Fruit fly (Drosophila melanogaster) whole organism, embryonic: ENCODE measurements around the gene CG13884.

Experiments used
- CG10543 ChIP-seq: fragments of 200-800 bp; sonication (Bioruptor generic); optimal IDR thresholded peaks from 3 replicates; lab custom pipeline; 2017; ENCODE audit warnings: missing biosample characterization, mild to moderate bottlenecking, missing genetic modification characterization, moderate library complexity
- CG11247 ChIP-seq: fragments of 200-800 bp; sonication (Bioruptor generic); IDR thresholded peaks from 2 replicates; pipeline ENCODE4 v1.3.6; 2022; ENCODE audit warnings: missing biosample characterization, missing genetic modification characterization
- CG12942 ChIP-seq: fragments of 200-800 bp; sonication (Bioruptor generic); optimal IDR thresholded peaks from 3 replicates; lab custom pipeline; 2016; ENCODE audit warnings: missing biosample characterization, missing genetic modification characterization
- CG17612 ChIP-seq: fragments of 200-800 bp; sonication (Bioruptor generic); IDR thresholded peaks from 2 replicates; pipeline ENCODE4 v1.3.6; 2022; ENCODE audit warnings: missing biosample characterization, missing genetic modification characterization
- CG18011 ChIP-seq: fragments of 200-800 bp; sonication (Bioruptor generic); optimal IDR thresholded peaks from 2 replicates; lab custom pipeline; 2017; ENCODE audit warnings: missing biosample characterization, missing genetic modification characterization, mild to moderate bottlenecking, moderate library complexity, missing genotype
- CG18599 ChIP-seq: fragments of 200-800 bp; sonication (Bioruptor generic); optimal IDR thresholded peaks from 3 replicates; lab custom pipeline; 2017; ENCODE audit warnings: missing biosample characterization, missing genetic modification characterization, mild to moderate bottlenecking, moderate library complexity, missing genetic modification reagents
- CG2889 ChIP-seq: fragments of 200-800 bp; sonication (Bioruptor generic); IDR thresholded peaks from 3 replicates; pipeline ENCODE4 v1.3.6; 2022; ENCODE audit warnings: missing biosample characterization, missing genetic modification characterization
- CG30020 ChIP-seq: fragments of 200-800 bp; optimal IDR thresholded peaks from 2 replicates; lab custom pipeline; 2019; ENCODE audit warnings: missing biosample characterization, mild to moderate bottlenecking, missing genetic modification characterization, moderate library complexity
- CG31441 ChIP-seq: fragments of 200-800 bp; sonication (Bioruptor generic); IDR thresholded peaks from 2 replicates; pipeline ENCODE4 v1.3.6; 2022; ENCODE audit warnings: missing biosample characterization, missing genetic modification characterization
- CG3407 ChIP-seq: fragments of 200-800 bp; sonication (Bioruptor generic); optimal IDR thresholded peaks from 2 replicates; lab custom pipeline; 2018; ENCODE audit warnings: missing biosample characterization, mild to moderate bottlenecking, missing genetic modification characterization
- CG3847 ChIP-seq: fragments of 200-800 bp; sonication (Bioruptor generic); IDR thresholded peaks from 2 replicates; pipeline ENCODE4 v1.3.6; 2022; ENCODE audit warnings: missing biosample characterization, missing genetic modification characterization
- CG4707 ChIP-seq: fragments of 200-800 bp; sonication (Bioruptor generic); optimal IDR thresholded peaks from 2 replicates; lab custom pipeline; 2018; ENCODE audit warnings: missing biosample characterization, mild to moderate bottlenecking, missing genetic modification characterization, moderate library complexity
- CG5953 ChIP-seq: fragments of 200-800 bp; sonication (Bioruptor generic); IDR thresholded peaks from 2 replicates; pipeline ENCODE4 v1.3.6; 2022; ENCODE audit warnings: missing biosample characterization, missing genetic modification characterization
- CG7963 ChIP-seq: fragments of 200-800 bp; sonication (Bioruptor generic); IDR thresholded peaks from 3 replicates; pipeline ENCODE4 v1.3.6; 2022; ENCODE audit warnings: missing biosample characterization, missing genetic modification characterization; ENCODE audit not compliant: partially characterized antibody
- CG9609 ChIP-seq: fragments of 200-800 bp; sonication (Bioruptor generic); optimal IDR thresholded peaks from 3 replicates; lab custom pipeline; 2016; ENCODE audit warnings: missing biosample characterization, missing genetic modification characterization
- CG9817 ChIP-seq: fragments of 200-800 bp; sonication (Bioruptor generic); optimal IDR thresholded peaks from 2 replicates; lab custom pipeline; 2018; ENCODE audit warnings: missing biosample characterization, mild to moderate bottlenecking, missing genetic modification characterization, moderate library complexity
- Camta ChIP-seq: fragments of 200-800 bp; sonication (Bioruptor generic); optimal IDR thresholded peaks from 2 replicates; lab custom pipeline; 2016; ENCODE audit warnings: missing biosample characterization, missing genetic modification characterization
- Dek ChIP-seq: fragments of 200-800 bp; sonication (Bioruptor generic); optimal IDR thresholded peaks from 3 replicates; lab custom pipeline; 2019; ENCODE audit warnings: missing biosample characterization, mild to moderate bottlenecking, missing genetic modification characterization, moderate library complexity
- Dll ChIP-seq: fragments of 200-800 bp; sonication (Bioruptor generic); IDR thresholded peaks from 4 replicates; pipeline ENCODE4 v1.3.6; 2022; ENCODE audit warnings: missing biosample characterization, missing genetic modification characterization; ENCODE audit not compliant: partially characterized antibody
- Dp ChIP-seq: fragments of 200-800 bp; sonication (Bioruptor generic); optimal IDR thresholded peaks from 2 replicates; lab custom pipeline; 2018; ENCODE audit warnings: missing biosample characterization, mild to moderate bottlenecking, missing genetic modification characterization, moderate library complexity
- E2f1 ChIP-seq: fragments of 200-800 bp; sonication (Bioruptor generic); IDR thresholded peaks from 2 replicates; pipeline ENCODE4 v1.3.6; 2022; ENCODE audit warnings: missing biosample characterization, missing genetic modification characterization
- ERR ChIP-seq: fragments of 200-800 bp; sonication (Bioruptor generic); optimal IDR thresholded peaks from 2 replicates; lab custom pipeline; 2016; ENCODE audit warnings: missing biosample characterization, missing genetic modification characterization
- Hr78 ChIP-seq, 2 experiments: fragments of 200-800 bp in 1 of 2; fragments of >200 bp in 1 of 2; sonication (Bioruptor generic) in 1 of 2; optimal IDR thresholded peaks; 2 replicates each; lab custom pipeline; 2017 to 2019; ENCODE audit warnings: missing biosample characterization in 2 of 2, missing genetic modification characterization in 2 of 2, mild to moderate bottlenecking in 1 of 2, moderate library complexity in 1 of 2
- MBD-R2 ChIP-seq: fragments of 200-800 bp; sonication (Bioruptor generic); IDR thresholded peaks from 2 replicates; pipeline ENCODE4 v1.3.6; 2022; ENCODE audit warnings: missing biosample characterization, missing genetic modification characterization
- Med ChIP-seq: fragments of 200-800 bp; sonication (Bioruptor generic); peaks from one replicate; lab custom pipeline; 2016; ENCODE audit warnings: missing biosample characterization, missing genetic modification characterization, mild to moderate bottlenecking, inconsistent platforms, moderate library complexity
- Rfx ChIP-seq: fragments of 200-800 bp; sonication (Bioruptor generic); IDR thresholded peaks from 2 replicates; pipeline ENCODE4 v1.3.6; 2022; ENCODE audit warnings: missing biosample characterization, missing genetic modification characterization
- br ChIP-seq: fragments of >200 bp; optimal IDR thresholded peaks from 2 replicates; lab custom pipeline; 2017
- bsh ChIP-seq, 2 experiments: fragments of 200-800 bp; sonication (Bioruptor generic); optimal IDR thresholded peaks; 2 replicates each; lab custom pipeline; 2017 to 2018; ENCODE audit warnings: mild to moderate bottlenecking in 2 of 2, missing biosample characterization in 2 of 2, missing genetic modification characterization in 2 of 2, moderate library complexity in 1 of 2
- chn ChIP-seq: fragments of 200-800 bp; sonication (Bioruptor generic); optimal IDR thresholded peaks from 2 replicates; lab custom pipeline; 2016; ENCODE audit warnings: missing biosample characterization, missing genetic modification characterization
- ci ChIP-seq: fragments of 200-800 bp; sonication (Bioruptor generic); IDR thresholded peaks from 3 replicates; pipeline ENCODE4 v1.3.6; 2022; ENCODE audit warnings: missing biosample characterization, missing genetic modification characterization
- corto ChIP-seq: fragments of 200-800 bp; sonication (Bioruptor generic); optimal IDR thresholded peaks from 2 replicates; lab custom pipeline; 2016; ENCODE audit warnings: missing biosample characterization, mild to moderate bottlenecking, missing genetic modification characterization, moderate library complexity
- dm ChIP-seq: fragments of 200-800 bp; sonication (Bioruptor generic); optimal IDR thresholded peaks from 3 replicates; lab custom pipeline; 2016; ENCODE audit warnings: missing biosample characterization, missing genetic modification characterization
- dmrt11E ChIP-seq: fragments of 200-800 bp; sonication (Bioruptor generic); optimal IDR thresholded peaks from 3 replicates; lab custom pipeline; 2018; ENCODE audit warnings: missing biosample characterization, mild to moderate bottlenecking, missing genetic modification characterization, moderate library complexity
- fd102C ChIP-seq: fragments of 200-800 bp; sonication (Bioruptor generic); optimal IDR thresholded peaks from 2 replicates; lab custom pipeline; 2018; ENCODE audit warnings: missing biosample characterization, mild to moderate bottlenecking, missing genetic modification characterization, moderate library complexity
- gro ChIP-seq: fragments of 200-800 bp; sonication (Bioruptor generic); optimal IDR thresholded peaks from 2 replicates; lab custom pipeline; 2016; ENCODE audit warnings: missing biosample characterization, missing genetic modification characterization
- hb ChIP-seq: fragments of 200-800 bp; sonication (Bioruptor generic); IDR thresholded peaks from 3 replicates; pipeline ENCODE4 v1.3.6; 2022; ENCODE audit warnings: missing biosample characterization, missing genetic modification characterization; ENCODE audit not compliant: partially characterized antibody
- inv ChIP-seq: fragments of 200-800 bp; sonication (Bioruptor generic); IDR thresholded peaks from 2 replicates; pipeline ENCODE4 v1.3.6; 2022; ENCODE audit warnings: missing biosample characterization, missing genetic modification characterization; ENCODE audit not compliant: partially characterized antibody
- knrl ChIP-seq: fragments of 200-800 bp; sonication (Bioruptor generic); IDR thresholded peaks from 3 replicates; pipeline ENCODE4 v1.3.6; 2022; ENCODE audit warnings: missing biosample characterization, missing genetic modification characterization; ENCODE audit not compliant: partially characterized antibody
- pita ChIP-seq: fragments of 200-800 bp; sonication (Bioruptor generic); optimal IDR thresholded peaks from 2 replicates; lab custom pipeline; 2017; ENCODE audit warnings: missing biosample characterization, mild to moderate bottlenecking, missing genetic modification characterization
- sd ChIP-seq: fragments of 200-800 bp; sonication (Bioruptor generic); optimal IDR thresholded peaks from 3 replicates; lab custom pipeline; 2018; ENCODE audit warnings: missing biosample characterization, mild to moderate bottlenecking, missing genetic modification characterization, moderate library complexity
- ssp ChIP-seq: fragments of 200-800 bp; sonication (Bioruptor generic); IDR thresholded peaks from 2 replicates; pipeline ENCODE4 v1.3.6; 2022; ENCODE audit warnings: missing biosample characterization, missing genetic modification characterization
- unc-4 ChIP-seq: fragments of 200-800 bp; sonication (Bioruptor generic); IDR thresholded peaks from 2 replicates; pipeline ENCODE4 v1.3.6; 2022; ENCODE audit warnings: missing biosample characterization, missing genetic modification characterization; ENCODE audit not compliant: partially characterized antibody
- vnd ChIP-seq: fragments of 200-800 bp; sonication (Bioruptor generic); IDR thresholded peaks from 3 replicates; pipeline ENCODE4 v1.3.6; 2022; ENCODE audit warnings: missing biosample characterization, missing genetic modification characterization; ENCODE audit not compliant: partially characterized antibody

The CG13884 gene

dm6 chr3L:319145-320009, 46.9 kb downstream of the CG13884 start, which contains the start of gene fwd (continued):
- TF ChIP-seq CG9817 (no peak), CG30020 (tag; lab: Kevin White, UChicago) (peak; percentile 54), unc-4 (GFP tag; lab: Robert Waterston, UW) (0 out of 2 replicates have a peak, but pooled peaks have one; percentile 20), CG7963 (GFP tag; lab: Robert Waterston, UW) (no peak), MBD-R2 (GFP tag; lab: Robert Waterston, UW) (peak; percentile 45), Dek (tag; lab: Kevin White, UChicago) (peak; percentile 12), CG18599 (GFP tag; lab: Kevin White, UChicago) (peak; percentile 71), br (lab: Kevin White, UChicago) (no peak), CG3847 (GFP tag; lab: Robert Waterston, UW) (peak; percentile 69), Dp (GFP tag; lab: Kevin White, UChicago) (peak; percentile 60), CG5953 (GFP tag; lab: Robert Waterston, UW) (no peak), ci (peak; percentile 72; the same call in 1 of the 3 replicates), fd102C (GFP tag; lab: Kevin White, UChicago) (no peak), CG10543 (peak; percentile 82), CG18011 (no peak), sd (tag; lab: Kevin White, UChicago) (peak; percentile 16), bsh (GFP tag; optimal IDR thresholded peaks at IDR 0.05; lab: Kevin White, UChicago) (peak in 1 of 2 experiments; percentile 28), Dll (GFP tag; lab: Robert Waterston, UW) (peak; percentile 41; the same call in 2 of the 4 replicates), CG3407 (peak; percentile 11), dm (peak; percentile 36), CG4707 (no peak), dmrt11E (tag; lab: Kevin White, UChicago) (peak; percentile 10), CG2889 (GFP tag; lab: Robert Waterston, UW) (no peak), chn (GFP tag; lab: Kevin White, UChicago) (peak; percentile 6), gro (GFP tag; lab: Kevin White, UChicago) (peak; percentile 38), Hr78 (GFP tag; optimal IDR thresholded peaks at IDR 0.05; lab: Kevin White, UChicago) (peak in 1 of 2 experiments; percentile 57), E2f1 (GFP tag; lab: Robert Waterston, UW) (no peak), Camta (peak; percentile 18), ERR (GFP tag; lab: Kevin White, UChicago) (peak; percentile 32), knrl (peak; percentile 58; the same call in 2 of the 3 replicates), ssp (GFP tag; lab: Robert Waterston, UW) (peak; percentile 15; the same call in 1 of the 2 replicates)

DNA sequence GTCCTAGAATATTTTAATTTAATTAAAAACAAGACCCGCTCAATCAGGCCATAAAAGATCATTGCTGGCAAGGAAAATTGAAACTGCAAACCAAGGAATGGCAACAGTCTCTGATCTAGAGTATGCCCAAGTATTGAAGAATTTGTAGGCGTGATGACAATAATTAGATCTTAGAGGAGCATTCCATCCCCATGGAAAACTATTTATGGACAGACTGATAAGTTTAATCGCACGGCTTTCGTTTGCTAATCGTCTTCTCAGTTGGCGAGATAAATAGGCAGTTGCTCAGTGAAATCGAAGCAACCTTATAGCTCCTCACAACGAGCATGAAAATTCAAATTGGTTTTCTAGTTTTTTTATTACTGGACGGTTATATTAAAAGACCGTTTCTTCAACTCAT, 49.5 kb downstream of the CG13884 start, which contains the start of gene ddbt:
TSS of gene ddbt (plus strand) at position 301 of the 400 bp plus-strand sequence.
- TF ChIP-seq Med (GFP tag; lab: Kevin White, UChicago) (no peak), Rfx (GFP tag; lab: Robert Waterston, UW) (no peak), CG9609 (GFP tag; lab: Kevin White, UChicago) (no peak), inv (no peak), corto (no peak), CG12942 (GFP tag; lab: Kevin White, UChicago) (no peak), pita (GFP tag; lab: Kevin White, UChicago) (no peak), CG31441 (no peak), hb (GFP tag; lab: Robert Waterston, UW) (no peak), CG11247 (GFP tag; lab: Robert Waterston, UW) (no peak), CG17612 (GFP tag; lab: Robert Waterston, UW) (no peak), vnd (no peak)
- TF ChIP-seq, all 482 proteins: peak for 0
